Fruit fly (Drosophila melanogaster): ENCODE data around the gene Svil.

The Svil gene

dm6 chr3L:2390889-2391288, 13.4 kb downstream of the Svil start, which contains the start of the genes CG32298 and CG32299:
TSS of gene CG32298 (minus strand) at chr3L:2390989.
TSS of gene CG32299 (minus strand) at chr3L:2390989.
- TF ChIP-seq CG8159 (tag; optimal IDR thresholded peaks at IDR 0.05): no peak
- TF ChIP-seq Snoo (tag; optimal IDR thresholded peaks at IDR 0.05): no peak
- TF ChIP-seq CG34367 (tag; optimal IDR thresholded peaks at IDR 0.05): no peak
- TF ChIP-seq gl (tag; optimal IDR thresholded peaks at IDR 0.05): no peak
- no peak for TF ChIP-seq EcR (GFP tag; optimal IDR thresholded peaks at IDR 0.05)
- no peak for TF ChIP-seq CG15710 (tag; optimal IDR thresholded peaks at IDR 0.05)
- TF ChIP-seq CG32121 (GFP tag; IDR thresholded peaks at IDR 0.05): no peak
- TF ChIP-seq CG13204 (GFP tag; optimal IDR thresholded peaks at IDR 0.05): no peak
- TF ChIP-seq CG8301 (tag; optimal IDR thresholded peaks at IDR 0.05): no peak
- no peak for TF ChIP-seq CG9948 (tag; optimal IDR thresholded peaks at IDR 0.05)
- TF ChIP-seq Pif1A (GFP tag; optimal IDR thresholded peaks at IDR 0.05): no peak

DNA sequence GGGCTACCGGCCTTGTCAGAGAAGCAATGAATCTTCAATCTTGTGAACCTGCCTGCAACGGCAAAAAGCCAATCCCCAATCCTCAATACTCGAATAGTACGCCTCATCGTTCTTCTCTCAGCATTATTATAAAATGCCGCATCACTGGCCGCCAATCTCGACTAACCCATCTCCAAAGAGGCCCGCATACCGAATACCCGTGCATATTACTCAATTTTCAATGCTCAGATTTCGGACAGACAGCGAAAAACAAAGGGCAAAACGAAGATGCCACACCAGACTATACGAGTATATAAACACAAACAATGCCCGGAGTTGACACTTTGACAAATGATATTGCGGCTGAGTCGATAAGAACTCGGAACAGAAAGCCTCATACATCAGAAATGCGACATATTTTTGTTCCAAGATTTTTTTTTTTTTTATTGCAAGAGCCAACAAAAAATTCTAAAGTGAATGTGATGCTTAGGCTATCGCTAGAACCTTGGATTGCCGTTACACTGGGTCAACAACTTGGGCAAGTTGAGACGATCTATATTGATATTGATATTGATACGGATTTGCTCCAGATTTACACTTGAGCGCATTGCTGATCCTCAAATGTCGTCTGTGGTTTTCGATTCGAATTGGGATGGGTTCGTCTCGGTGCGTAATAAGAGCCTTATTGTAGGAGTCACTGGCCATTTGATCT, 15.4 kb downstream of the Svil start:
- TF ChIP-seq CG13204 (GFP tag; optimal IDR thresholded peaks at IDR 0.05) (no peak), CG34367 (tag; optimal IDR thresholded peaks at IDR 0.05) (no peak), CG8159 (tag; optimal IDR thresholded peaks at IDR 0.05) (no peak), rn (GFP tag; IDR thresholded peaks at IDR 0.05) (no peak), CG12605 (GFP tag; IDR thresholded peaks at IDR 0.05) (no peak), CG17806 (tag; optimal IDR thresholded peaks at IDR 0.05) (no peak), Snoo (tag; optimal IDR thresholded peaks at IDR 0.05) (no peak), CG4496 (GFP tag; IDR thresholded peaks at IDR 0.05) (no peak), CG10348 (GFP tag; IDR thresholded peaks at IDR 0.05) (no peak), CG8301 (tag; optimal IDR thresholded peaks at IDR 0.05) (no peak), gl (tag; optimal IDR thresholded peaks at IDR 0.05) (no peak), fd96Ca (GFP tag; IDR thresholded peaks at IDR 0.05) (no peak), D1 (tag; optimal IDR thresholded peaks at IDR 0.05) (no peak)

dm6 chr3L:2397571-2398187, 20.2 kb downstream of the Svil start:
- TF ChIP-seq Ets98B (GFP tag; IDR thresholded peaks at IDR 0.05): no peak
- no peak for TF ChIP-seq Pif1A (GFP tag; optimal IDR thresholded peaks at IDR 0.05)
- no peak for TF ChIP-seq Pif1B (GFP tag; optimal IDR thresholded peaks at IDR 0.05)
- no peak for TF ChIP-seq CG14655 (GFP tag; optimal IDR thresholded peaks at IDR 0.05)
- TF ChIP-seq CG9948 (tag; optimal IDR thresholded peaks at IDR 0.05): no peak
- no peak for TF ChIP-seq CG4496 (GFP tag; IDR thresholded peaks at IDR 0.05)
- TF ChIP-seq EcR (GFP tag; optimal IDR thresholded peaks at IDR 0.05): no peak
- TF ChIP-seq CG12605 (GFP tag; IDR thresholded peaks at IDR 0.05): no peak
- TF ChIP-seq Snoo (tag; optimal IDR thresholded peaks at IDR 0.05): no peak
- no peak for TF ChIP-seq D1 (tag; optimal IDR thresholded peaks at IDR 0.05)
- TF ChIP-seq CG8301 (tag; optimal IDR thresholded peaks at IDR 0.05): no peak
- TF ChIP-seq CG15710 (tag; optimal IDR thresholded peaks at IDR 0.05): no peak

- TF ChIP-seq CG14655 (GFP tag; optimal IDR thresholded peaks at IDR 0.05) (no peak), CG10348 (GFP tag; IDR thresholded peaks at IDR 0.05) (no peak), CG17806 (tag; optimal IDR thresholded peaks at IDR 0.05) (no peak), Ets98B (GFP tag; IDR thresholded peaks at IDR 0.05) (no peak), CG15710 (tag; optimal IDR thresholded peaks at IDR 0.05) (no peak), CG12605 (GFP tag; IDR thresholded peaks at IDR 0.05) (no peak), EcR (GFP tag; optimal IDR thresholded peaks at IDR 0.05) (no peak)
Observed at dm6 chr3L:2398636-2399035, 21.2 kb downstream of the Svil start.

dm6 chr3L:2399788-2400187, 22.3 kb downstream of the Svil start:
- TF ChIP-seq CG17806 (tag; optimal IDR thresholded peaks at IDR 0.05) (no peak), Pif1B (GFP tag; optimal IDR thresholded peaks at IDR 0.05) (no peak), CG8301 (tag; optimal IDR thresholded peaks at IDR 0.05) (no peak), CG8159 (tag; optimal IDR thresholded peaks at IDR 0.05) (no peak), gl (tag; optimal IDR thresholded peaks at IDR 0.05) (no peak), Snoo (tag; optimal IDR thresholded peaks at IDR 0.05) (no peak), Pif1A (GFP tag; optimal IDR thresholded peaks at IDR 0.05) (no peak), EcR (GFP tag; optimal IDR thresholded peaks at IDR 0.05) (no peak), rn (GFP tag; IDR thresholded peaks at IDR 0.05) (no peak), CG12605 (GFP tag; IDR thresholded peaks at IDR 0.05) (no peak), fd96Ca (GFP tag; IDR thresholded peaks at IDR 0.05) (no peak), CG13204 (GFP tag; optimal IDR thresholded peaks at IDR 0.05) (no peak), CG4496 (GFP tag; IDR thresholded peaks at IDR 0.05) (no peak), CG10348 (GFP tag; IDR thresholded peaks at IDR 0.05) (no peak), Ets98B (GFP tag; IDR thresholded peaks at IDR 0.05) (no peak)

dm6 chr3L:2400227-2400840, 22.9 kb downstream of the Svil start:
- TF ChIP-seq CG32121 (GFP tag; IDR thresholded peaks at IDR 0.05) (0 out of 2 replicates have a peak, but pooled peaks have one; percentile 36), CG4496 (GFP tag; IDR thresholded peaks at IDR 0.05) (no peak)
